Worm (Caenorhabditis elegans) whole organism, early embryonic: ENCODE results near the gene hrg-5.

Experiments used
- B0310.2 ChIP-seq: sonication (generic microtip); optimal IDR thresholded peaks from 2 replicates; lab custom pipeline; 2016; ENCODE audit warnings: mild to moderate bottlenecking, missing genetic modification characterization, missing compliant biosample characterization
- F13C5.2 ChIP-seq: sonication (generic microtip); optimal IDR thresholded peaks from 2 replicates; lab custom pipeline; 2017; ENCODE audit warnings: mild to moderate bottlenecking, missing genetic modification characterization, inconsistent platforms, missing compliant biosample characterization
- aly-1 ChIP-seq: sonication (generic microtip); optimal IDR thresholded peaks from 2 replicates; lab custom pipeline; 2016; ENCODE audit warnings: missing genetic modification characterization, missing compliant biosample characterization
- ama-1 ChIP-seq: fragments of 150-350 bp; optimal IDR thresholded peaks from 2 replicates; lab custom pipeline; 2014
- ceh-13 ChIP-seq: fragments of 200-800 bp; sonication (Bioruptor generic); optimal IDR thresholded peaks from 2 replicates; lab custom pipeline; 2018; ENCODE audit warnings: mild to moderate bottlenecking, missing genetic modification characterization, missing compliant biosample characterization
- ets-7 ChIP-seq: sonication (generic microtip); optimal IDR thresholded peaks from 2 replicates; lab custom pipeline; 2016; ENCODE audit warnings: missing genotype, missing genetic modification characterization, missing compliant biosample characterization
- flt-1 ChIP-seq: fragments of 200-800 bp; sonication (Bioruptor generic); IDR thresholded peaks from 2 replicates; pipeline ENCODE4 v1.3.6; 2022; ENCODE audit warnings: missing genetic modification characterization, missing compliant biosample characterization
- hmg-4 ChIP-seq: fragments of 200-800 bp; sonication (Bioruptor generic); optimal IDR thresholded peaks from 2 replicates; lab custom pipeline; 2018; ENCODE audit warnings: mild to moderate bottlenecking, missing genetic modification characterization, missing compliant biosample characterization
- pes-1 ChIP-seq: fragments of 200-800 bp; sonication (Bioruptor generic); IDR thresholded peaks from 2 replicates; pipeline ENCODE4 v1.3.6; 2022; ENCODE audit warnings: missing genetic modification reagents, missing genetic modification characterization, missing compliant biosample characterization
- scrt-1 ChIP-seq: fragments of 200-800 bp; sonication (Bioruptor generic); IDR thresholded peaks from 2 replicates; pipeline ENCODE4 v1.3.6; 2022; ENCODE audit warnings: missing genetic modification characterization, missing compliant biosample characterization
- sea-1 ChIP-seq: fragments of 200-800 bp; sonication (Bioruptor generic); conservative IDR thresholded peaks from 2 replicates; pipeline ENCODE4 v1.3.6; 2022; ENCODE audit warnings: missing genetic modification characterization, missing compliant biosample characterization
- tbx-11 ChIP-seq: fragments of 200-800 bp; sonication (Bioruptor generic); IDR thresholded peaks from 2 replicates; pipeline ENCODE4 v1.3.6; 2022; ENCODE audit warnings: missing genetic modification characterization, missing compliant biosample characterization
- tbx-37 ChIP-seq: fragments of 200-800 bp; sonication (Bioruptor generic); conservative IDR thresholded peaks from 2 replicates; pipeline ENCODE4 v1.3.6; 2022; ENCODE audit warnings: missing genetic modification reagents, missing genetic modification characterization, missing compliant biosample characterization
- tra-4 ChIP-seq: sonication (generic microtip); optimal IDR thresholded peaks from 2 replicates; lab custom pipeline; 2017; ENCODE audit warnings: missing genetic modification characterization, missing compliant biosample characterization

DNA sequence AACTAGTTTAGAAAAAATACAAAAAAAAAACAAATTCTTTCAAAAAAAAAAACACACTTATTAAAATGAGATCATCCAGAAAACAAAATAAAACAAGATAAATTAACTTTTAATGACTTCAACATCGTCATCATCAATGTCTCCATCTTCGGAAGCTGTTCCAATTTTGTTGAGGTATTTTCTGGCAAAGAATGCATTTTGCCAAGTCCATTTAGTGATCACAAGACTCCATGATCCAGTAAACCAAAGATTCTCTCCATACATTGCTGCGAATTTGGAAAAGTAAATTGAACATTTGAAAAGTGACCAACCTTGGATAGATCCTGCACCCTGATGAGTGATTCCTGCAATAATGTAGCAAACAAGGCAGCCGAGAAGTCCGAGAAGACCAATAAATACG is 889 bp upstream of the hrg-5 start:
- TF ChIP-seq ama-1 (lab: Kevin White, UChicago) (no peak), F13C5.2 (tag; lab: Kevin White, UChicago) (no peak), B0310.2 (tag; lab: Kevin White, UChicago) (no peak), tbx-37 (GFP tag; lab: Robert Waterston, UW) (no peak), ets-7 (tag; lab: Kevin White, UChicago) (no peak), ceh-13 (GFP tag; lab: Kevin White, UChicago) (no peak), sea-1 (GFP tag; lab: Robert Waterston, UW) (no peak), pes-1 (GFP tag; lab: Robert Waterston, UW) (no peak), tra-4 (no peak), flt-1 (GFP tag; lab: Robert Waterston, UW) (no peak), aly-1 (no peak), scrt-1 (GFP tag; lab: Robert Waterston, UW) (no peak), tbx-11 (no peak), hmg-4 (no peak)
